Worm (Caenorhabditis elegans) whole organism, L3 larva: ENCODE results near the gene M110.3.

Experiments
- aly-2 ChIP-seq: fragments of 150-350 bp; optimal IDR thresholded peaks from 2 replicates; lab custom pipeline; 2014; ENCODE audit warnings: missing biosample characterization, missing genetic modification characterization
- egl-27 ChIP-seq: sonication (generic microtip); optimal IDR thresholded peaks from 4 replicates; lab custom pipeline; 2017; ENCODE audit warnings: missing biosample characterization, missing genetic modification reagents, missing genetic modification characterization
- elt-3 ChIP-seq, 3 experiments: fragments of 150-350 bp in 1 of 3; sonication (generic microtip) in 2 of 3; optimal IDR thresholded peaks; 2 replicates in 2 of 3; 4 replicates in 1 of 3; lab custom pipeline; 2014 to 2017; ENCODE audit warnings: missing biosample characterization in 3 of 3, missing genetic modification characterization in 3 of 3
- jun-1 ChIP-seq: fragments of 150-350 bp; optimal IDR thresholded peaks from 2 replicates; lab custom pipeline; 2014; ENCODE audit warnings: missing biosample characterization, missing genetic modification reagents, missing genetic modification characterization
- mdl-1 ChIP-seq: fragments of 150-350 bp; optimal IDR thresholded peaks from 2 replicates; lab custom pipeline; 2014; ENCODE audit warnings: missing biosample characterization, missing genetic modification characterization
- nfya-1 ChIP-seq: sonication (generic microtip); optimal IDR thresholded peaks from 2 replicates; lab custom pipeline; 2017; ENCODE audit warnings: missing genetic modification characterization, mild to moderate bottlenecking, missing compliant biosample characterization, antibody characterized with exemption, moderate library complexity; ENCODE audit not compliant: insufficient read depth
- nhr-12 ChIP-seq: fragments of 150-350 bp; optimal IDR thresholded peaks from 2 replicates; lab custom pipeline; 2014; ENCODE audit warnings: missing biosample characterization, missing genetic modification characterization
- nhr-237 ChIP-seq: fragments of 150-350 bp; optimal IDR thresholded peaks from 2 replicates; lab custom pipeline; 2014; ENCODE audit warnings: missing biosample characterization, missing genetic modification characterization
- nhr-28 ChIP-seq: fragments of 150-350 bp; optimal IDR thresholded peaks from 2 replicates; lab custom pipeline; 2014; ENCODE audit warnings: missing biosample characterization, missing genetic modification characterization
- pha-4 ChIP-seq: fragments of 150-350 bp; optimal IDR thresholded peaks from 2 replicates; lab custom pipeline; 2014; ENCODE audit warnings: missing biosample characterization, missing genetic modification reagents, missing genetic modification characterization
- pqm-1 ChIP-seq: fragments of 150-350 bp; optimal IDR thresholded peaks from 2 replicates; lab custom pipeline; 2017; ENCODE audit warnings: missing biosample characterization, missing genetic modification characterization, inconsistent platforms
- sea-2 ChIP-seq: fragments of 150-350 bp; sonication (generic microtip); optimal IDR thresholded peaks from 4 replicates; lab custom pipeline; 2014; ENCODE audit warnings: missing biosample characterization, missing genetic modification reagents, missing genetic modification characterization
- unc-62 ChIP-seq: fragments of 150-350 bp; sonication (generic microtip); optimal IDR thresholded peaks from 4 replicates; lab custom pipeline; 2014; ENCODE audit warnings: missing biosample characterization, missing genetic modification reagents, missing genetic modification characterization
- ztf-11 ChIP-seq: fragments of 150-350 bp; optimal IDR thresholded peaks from 2 replicates; lab custom pipeline; 2014; ENCODE audit warnings: missing biosample characterization, missing genetic modification characterization

- TF ChIP-seq pha-4 (tag; lab: Kevin White, UChicago), result no peak
- no peak for TF ChIP-seq jun-1 (tag; lab: Kevin White, UChicago)
- TF ChIP-seq mdl-1 (tag; lab: Kevin White, UChicago), result no peak
- no peak for TF ChIP-seq egl-27 (tag; lab: Kevin White, UChicago)
- no peak for TF ChIP-seq nhr-237 (tag; lab: Kevin White, UChicago)
- no peak for TF ChIP-seq nhr-12 (tag; lab: Kevin White, UChicago)
- TF ChIP-seq nhr-28 (tag; lab: Kevin White, UChicago), result no peak
- no peak for TF ChIP-seq aly-2 (tag; lab: Kevin White, UChicago)
- no peak for TF ChIP-seq nfya-1 (tag; lab: Kevin White, UChicago)
- TF ChIP-seq elt-3 (tag; optimal IDR thresholded peaks at IDR 0.05; lab: Kevin White, UChicago), result no peak
- TF ChIP-seq pqm-1 (tag; lab: Kevin White, UChicago), result no peak
- TF ChIP-seq sea-2 (GFP tag; lab: Kevin White, UChicago), result no peak
- TF ChIP-seq ztf-11 (tag; lab: Kevin White, UChicago), result no peak
- no peak for TF ChIP-seq unc-62 (GFP tag; lab: Kevin White, UChicago)
These were observed 22.5 kb downstream of the M110.3 start for ce11 chrII:8193922-8194321.
